Worm (Caenorhabditis elegans) whole organism, L1 larva: Measurements from ENCODE around the gene pup-2.
A peak's percentile ranks its signal among the peaks of the same experiment; 100 is the strongest.

Experiments used
- alr-1 ChIP-seq: fragments of 200-800 bp; sonication (Bioruptor generic); optimal IDR thresholded peaks from 2 replicates; lab custom pipeline; 2018; ENCODE audit warnings: borderline replicate concordance, mild to moderate bottlenecking, missing genetic modification characterization, missing compliant biosample characterization
- ama-1 ChIP-seq: fragments of 150-350 bp; optimal IDR thresholded peaks from 2 replicates; lab custom pipeline; 2014
- ceh-63 ChIP-seq: fragments of 200-800 bp; sonication (Bioruptor generic); optimal IDR thresholded peaks from 2 replicates; lab custom pipeline; 2018; ENCODE audit warnings: mild to moderate bottlenecking, missing genetic modification characterization, missing compliant biosample characterization
- ceh-8 ChIP-seq: fragments of 200-800 bp; sonication (Bioruptor generic); optimal IDR thresholded peaks from 2 replicates; lab custom pipeline; 2018; ENCODE audit warnings: mild to moderate bottlenecking, missing genetic modification characterization, moderate library complexity, missing compliant biosample characterization
- ceh-88 ChIP-seq: fragments of 200-800 bp; sonication (Bioruptor generic); IDR thresholded peaks from 2 replicates; pipeline ENCODE4 v1.3.6; 2022; ENCODE audit warnings: missing genetic modification characterization, missing compliant biosample characterization
- efl-1 ChIP-seq, 4 experiments: fragments of 150-350 bp; optimal IDR thresholded peaks in 3 of 4; peaks in 1 of 4; 1 replicate in 1 of 4; 2 replicates in 3 of 4; lab custom pipeline; 2014; ENCODE audit warnings: missing biosample characterization in 2 of 4, missing genetic modification characterization in 2 of 4, missing genetic modification reagents in 2 of 4
- elt-3 ChIP-seq, 6 experiments: fragments of 150-350 bp in 1 of 6; sonication (generic microtip); optimal IDR thresholded peaks; 2 replicates each; lab custom pipeline; 2017 to 2018; ENCODE audit warnings: missing biosample characterization in 6 of 6, missing genetic modification characterization in 6 of 6, inconsistent platforms in 1 of 6
- fkh-8 ChIP-seq: sonication (generic microtip); optimal IDR thresholded peaks from 2 replicates; lab custom pipeline; 2016; ENCODE audit warnings: mild to moderate bottlenecking, missing genetic modification characterization, missing compliant biosample characterization
- fos-1 ChIP-seq: fragments of 150-350 bp; optimal IDR thresholded peaks from 2 replicates; lab custom pipeline; 2014; ENCODE audit warnings: missing biosample characterization, missing genetic modification characterization
- hpl-2 ChIP-seq: fragments of 150-350 bp; optimal IDR thresholded peaks from 2 replicates; lab custom pipeline; 2014; ENCODE audit warnings: missing biosample characterization, missing genetic modification reagents, missing genetic modification characterization
- irx-1 ChIP-seq: sonication (generic microtip); optimal IDR thresholded peaks from 2 replicates; lab custom pipeline; 2016; ENCODE audit warnings: missing genetic modification characterization, missing compliant biosample characterization
- isw-1 ChIP-seq: fragments of 200-800 bp; sonication (Bioruptor generic); IDR thresholded peaks from 2 replicates; pipeline ENCODE4 v1.3.6; 2022; ENCODE audit warnings: missing genetic modification characterization, missing compliant biosample characterization
- lin-15B ChIP-seq: fragments of 150-350 bp; sonication (generic microtip); optimal IDR thresholded peaks from 3 replicates; lab custom pipeline; 2014; ENCODE audit warnings: missing biosample characterization, missing genetic modification characterization
- mdl-1 ChIP-seq, 2 experiments: fragments of 150-350 bp; optimal IDR thresholded peaks; 2 replicates each; lab custom pipeline; 2014 to 2017; ENCODE audit warnings: missing biosample characterization in 2 of 2, missing genetic modification characterization in 2 of 2, inconsistent platforms in 1 of 2
- mep-1 ChIP-seq: fragments of 150-350 bp; optimal IDR thresholded peaks from 2 replicates; lab custom pipeline; 2014; ENCODE audit warnings: missing biosample characterization, missing genetic modification characterization
- nhr-11 ChIP-seq: fragments of 150-350 bp; optimal IDR thresholded peaks from 2 replicates; lab custom pipeline; 2014; ENCODE audit warnings: missing biosample characterization, missing genetic modification characterization
- nhr-12 ChIP-seq: sonication (generic microtip); optimal IDR thresholded peaks from 2 replicates; lab custom pipeline; 2017; ENCODE audit warnings: missing biosample characterization, missing genetic modification characterization
- nhr-28 ChIP-seq: fragments of 150-350 bp; optimal IDR thresholded peaks from 2 replicates; lab custom pipeline; 2014; ENCODE audit warnings: missing biosample characterization, missing genetic modification characterization
- nhr-76 ChIP-seq: sonication (generic microtip); optimal IDR thresholded peaks from 2 replicates; lab custom pipeline; 2017; ENCODE audit warnings: missing biosample characterization, missing genetic modification characterization
- nhr-77 ChIP-seq: fragments of 150-350 bp; optimal IDR thresholded peaks from 2 replicates; lab custom pipeline; 2014; ENCODE audit warnings: missing biosample characterization, missing genetic modification characterization
- nhr-85 ChIP-seq: sonication (generic microtip); peaks from one replicate; lab custom pipeline; 2016; ENCODE audit warnings: missing genetic modification characterization, inconsistent platforms, missing compliant biosample characterization
- nhr-90 ChIP-seq: sonication (generic microtip); optimal IDR thresholded peaks from 2 replicates; lab custom pipeline; 2016; ENCODE audit warnings: mild to moderate bottlenecking, missing genetic modification characterization, missing compliant biosample characterization; ENCODE audit not compliant: poor library complexity
- pag-3 ChIP-seq: sonication (generic microtip); optimal IDR thresholded peaks from 2 replicates; lab custom pipeline; 2017; ENCODE audit warnings: missing genetic modification characterization, mild to moderate bottlenecking, missing compliant biosample characterization, antibody characterized with exemption, borderline replicate concordance; ENCODE audit not compliant: insufficient read depth
- snpc-4 ChIP-seq: fragments of 150-350 bp; optimal IDR thresholded peaks from 2 replicates; lab custom pipeline; 2014; ENCODE audit warnings: missing biosample characterization, missing genetic modification characterization
- sox-4 ChIP-seq: sonication (generic microtip); optimal IDR thresholded peaks from 2 replicates; lab custom pipeline; 2016; ENCODE audit warnings: missing genetic modification characterization, missing compliant biosample characterization
- sup-37 ChIP-seq: fragments of 200-800 bp; sonication (Bioruptor generic); optimal IDR thresholded peaks from 2 replicates; lab custom pipeline; 2018; ENCODE audit warnings: mild to moderate bottlenecking, missing genetic modification characterization, missing compliant biosample characterization
- tbx-2 ChIP-seq: sonication (generic microtip); optimal IDR thresholded peaks from 2 replicates; lab custom pipeline; 2016; ENCODE audit warnings: missing genetic modification characterization, missing compliant biosample characterization
- unc-130 ChIP-seq: fragments of 150-350 bp; optimal IDR thresholded peaks from 2 replicates; lab custom pipeline; 2017; ENCODE audit warnings: missing biosample characterization, missing genetic modification characterization, inconsistent platforms
- unc-30 ChIP-seq: sonication (generic microtip); optimal IDR thresholded peaks from 2 replicates; lab custom pipeline; 2017; ENCODE audit warnings: missing biosample characterization, missing genetic modification characterization
- unc-62 ChIP-seq: fragments of 150-350 bp; optimal IDR thresholded peaks from 2 replicates; lab custom pipeline; 2014; ENCODE audit warnings: missing biosample characterization, missing genetic modification reagents, missing genetic modification characterization
- unc-98 ChIP-seq: fragments of 200-800 bp; sonication (Bioruptor generic); IDR thresholded peaks from 2 replicates; pipeline ENCODE4 v1.3.6; 2022; ENCODE audit warnings: missing genetic modification characterization, missing compliant biosample characterization
- vab-15 ChIP-seq: sonication (generic microtip); optimal IDR thresholded peaks from 2 replicates; lab custom pipeline; 2017; ENCODE audit warnings: missing genotype, mild to moderate bottlenecking, missing genetic modification characterization, missing compliant biosample characterization
- zag-1 ChIP-seq: fragments of 150-350 bp; optimal IDR thresholded peaks from 2 replicates; lab custom pipeline; 2014; ENCODE audit warnings: missing biosample characterization, missing genetic modification characterization
- zip-4 ChIP-seq: fragments of 200-800 bp; sonication (Bioruptor generic); optimal IDR thresholded peaks from 2 replicates; lab custom pipeline; 2018; ENCODE audit warnings: mild to moderate bottlenecking, missing genetic modification characterization, moderate library complexity, missing compliant biosample characterization
- ztf-11 ChIP-seq, 2 experiments: sonication (generic microtip); optimal IDR thresholded peaks; 2 replicates each; lab custom pipeline; 2016 to 2017; ENCODE audit warnings: missing genetic modification characterization in 2 of 2, missing biosample characterization in 1 of 2, missing compliant biosample characterization in 1 of 2
- ztf-4 ChIP-seq: fragments of 150-350 bp; optimal IDR thresholded peaks from 2 replicates; lab custom pipeline; 2014; ENCODE audit warnings: missing biosample characterization, missing genetic modification characterization

The pup-2 gene

DNA sequence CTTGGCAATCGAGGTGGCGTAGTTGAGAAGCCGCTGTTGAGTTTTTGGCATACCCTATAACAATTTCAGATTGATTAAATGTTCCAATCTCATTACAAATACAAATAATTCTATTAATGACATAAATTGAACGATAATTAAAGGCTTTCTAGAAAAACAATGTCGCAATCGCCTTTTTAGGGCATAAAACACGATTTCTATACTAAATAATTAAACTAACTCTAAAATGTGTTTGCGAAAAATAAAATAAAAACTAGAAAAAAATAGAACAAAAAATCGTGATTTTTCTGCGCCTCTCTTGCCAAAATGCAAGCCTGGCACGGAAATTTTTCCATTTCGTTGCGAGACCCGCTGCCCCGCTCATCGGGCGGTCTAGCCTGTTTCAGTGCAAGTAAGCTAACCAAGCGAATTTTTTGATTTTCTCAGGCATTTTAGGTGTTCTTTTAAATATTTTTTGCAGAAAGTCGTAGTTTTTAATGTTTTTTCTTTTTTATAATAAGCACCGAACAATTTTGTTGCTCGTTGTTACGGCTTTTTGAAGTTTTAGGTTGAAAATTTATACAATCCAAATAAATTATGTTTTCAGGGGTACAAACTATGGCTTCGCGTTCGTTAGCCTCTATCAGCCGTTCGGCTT is 42.2 kb downstream of the pup-2 start, which contains the start of the genes C34E10.12, C34E10.10 and atp-2 (continued):
- TF ChIP-seq ztf-11 (tag; optimal IDR thresholded peaks at IDR 0.05; lab: Kevin White, UChicago) (peak in 1 of 2 experiments; percentile 52), ceh-88 (peak; percentile 48), lin-15B (tag; lab: Kevin White, UChicago) (peak; percentile 88), unc-30 (tag; lab: Kevin White, UChicago) (no peak), mdl-1 (tag; optimal IDR thresholded peaks at IDR 0.05; lab: Kevin White, UChicago) (peak in 1 of 2 experiments; percentile 66), ceh-63 (GFP tag; lab: Kevin White, UChicago) (no peak), ztf-4 (tag; lab: Kevin White, UChicago) (no peak), nhr-77 (tag; lab: Kevin White, UChicago) (peak; percentile 82), unc-98 (GFP tag; lab: Robert Waterston, UW) (no peak), pag-3 (tag; lab: Kevin White, UChicago) (no peak), irx-1 (tag; lab: Kevin White, UChicago) (peak; percentile 64), snpc-4 (tag; lab: Kevin White, UChicago) (peak; percentile 46), nhr-11 (tag; lab: Kevin White, UChicago) (peak; percentile 27), zip-4 (GFP tag; lab: Kevin White, UChicago) (peak; percentile 40), vab-15 (tag; lab: Kevin White, UChicago) (no peak), zag-1 (tag; lab: Kevin White, UChicago) (no peak)

DNA sequence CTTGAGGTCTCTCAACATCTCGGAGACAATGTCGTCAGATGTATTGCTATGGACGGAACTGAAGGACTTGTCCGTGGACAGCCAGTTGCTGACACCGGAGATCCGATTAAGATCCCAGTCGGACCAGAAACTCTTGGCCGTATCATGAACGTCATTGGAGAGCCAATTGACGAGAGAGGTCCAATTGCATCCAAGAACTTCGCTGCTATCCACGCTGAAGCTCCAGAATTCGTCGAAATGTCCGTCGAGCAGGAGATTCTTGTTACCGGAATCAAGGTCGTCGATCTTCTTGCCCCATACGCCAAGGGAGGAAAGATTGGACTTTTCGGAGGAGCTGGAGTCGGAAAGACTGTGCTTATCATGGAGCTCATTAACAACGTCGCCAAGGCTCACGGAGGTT is 43.1 kb downstream of the pup-2 start:
- no peak for TF ChIP-seq efl-1 (optimal IDR thresholded peaks at IDR 0.05; lab: Kevin White, UChicago)
- peak in 1 of 2 experiments; percentile 90 for TF ChIP-seq efl-1 (GFP tag; optimal IDR thresholded peaks at IDR 0.05 in 1 of 2; lab: Kevin White, UChicago)
- no peak for TF ChIP-seq ceh-8
- TF ChIP-seq ama-1 (lab: Kevin White, UChicago) = peak; percentile 20
- TF ChIP-seq hpl-2 (GFP tag; lab: Kevin White, UChicago) = no peak
- TF ChIP-seq sup-37 (GFP tag; lab: Kevin White, UChicago) = no peak
- no peak for TF ChIP-seq fkh-8 (tag; lab: Kevin White, UChicago)

DNA sequence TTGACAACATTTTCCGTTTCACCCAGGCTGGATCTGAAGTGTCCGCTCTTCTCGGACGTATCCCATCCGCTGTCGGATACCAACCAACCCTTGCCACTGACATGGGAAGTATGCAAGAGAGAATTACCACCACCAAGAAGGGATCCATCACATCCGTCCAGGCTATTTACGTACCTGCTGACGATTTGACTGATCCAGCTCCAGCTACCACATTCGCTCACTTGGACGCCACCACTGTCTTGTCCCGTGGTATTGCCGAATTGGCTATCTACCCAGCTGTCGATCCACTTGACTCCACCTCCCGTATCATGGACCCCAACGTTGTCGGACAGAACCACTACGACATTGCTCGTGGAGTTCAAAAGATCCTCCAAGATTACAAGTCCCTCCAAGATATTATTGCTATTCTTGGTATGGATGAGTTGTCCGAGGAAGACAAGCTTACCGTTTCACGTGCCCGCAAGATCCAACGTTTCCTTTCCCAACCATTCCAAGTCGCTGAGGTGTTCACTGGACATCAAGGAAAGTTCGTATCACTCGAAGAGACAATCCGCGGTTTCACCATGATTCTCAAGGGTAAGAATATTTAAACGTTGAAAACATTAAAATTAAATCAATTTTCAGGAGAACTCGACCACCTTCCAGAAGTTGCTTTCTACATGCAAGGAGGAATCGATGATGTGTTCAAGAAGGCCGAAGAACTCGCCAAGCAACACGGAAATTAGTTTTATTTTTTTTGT is 44.0 kb downstream of the pup-2 start:
- TF ChIP-seq efl-1 (optimal IDR thresholded peaks at IDR 0.05; lab: Kevin White, UChicago) (no peak), efl-1 (GFP tag; optimal IDR thresholded peaks at IDR 0.05 in 1 of 2; lab: Kevin White, UChicago) (peak in 1 of 2 experiments; percentile 90), isw-1 (no peak), snpc-4 (tag; lab: Kevin White, UChicago) (no peak), tbx-2 (tag; lab: Kevin White, UChicago) (no peak), mep-1 (tag; lab: Kevin White, UChicago) (no peak), elt-3 (tag; optimal IDR thresholded peaks at IDR 0.05; lab: Kevin White, UChicago) (no peak), unc-62 (GFP tag; lab: Kevin White, UChicago) (no peak), nhr-28 (no peak), unc-30 (tag; lab: Kevin White, UChicago) (no peak), vab-15 (tag; lab: Kevin White, UChicago) (no peak), nhr-12 (no peak), fos-1 (no peak), sox-4 (no peak), nhr-90 (tag; lab: Kevin White, UChicago) (no peak), alr-1 (tag; lab: Kevin White, UChicago) (peak; percentile 94), sup-37 (GFP tag; lab: Kevin White, UChicago) (no peak), nhr-85 (peak; percentile 59), unc-130 (tag; lab: Kevin White, UChicago) (no peak), nhr-76 (tag; lab: Kevin White, UChicago) (peak; percentile 33)
